Fruit fly (Drosophila melanogaster) whole organism, embryonic: ENCODE results near the gene CG6923.

Experiments used
- Ada2b ChIP-seq: fragments of 200-800 bp; sonication (Bioruptor generic); IDR thresholded peaks from 2 replicates; pipeline ENCODE4 v1.3.6; 2022; ENCODE audit warnings: missing biosample characterization, missing genetic modification characterization
- Atf-2 ChIP-seq: fragments of 200-800 bp; sonication (Bioruptor generic); optimal IDR thresholded peaks from 2 replicates; lab custom pipeline; 2016; ENCODE audit warnings: missing biosample characterization, missing genetic modification characterization
- CG10431 ChIP-seq: fragments of 200-800 bp; sonication (Bioruptor generic); optimal IDR thresholded peaks from 3 replicates; lab custom pipeline; 2018; ENCODE audit warnings: missing biosample characterization, mild to moderate bottlenecking, missing genetic modification characterization
- CG11398 ChIP-seq: fragments of 200-800 bp; sonication (Bioruptor generic); optimal IDR thresholded peaks from 2 replicates; lab custom pipeline; 2016; ENCODE audit warnings: missing biosample characterization, missing genetic modification characterization
- CG15073 ChIP-seq: fragments of 200-800 bp; sonication (Bioruptor generic); optimal IDR thresholded peaks from 2 replicates; lab custom pipeline; 2016; ENCODE audit warnings: missing biosample characterization, missing genetic modification characterization
- CG15601 ChIP-seq: fragments of 200-800 bp; sonication (Bioruptor generic); optimal IDR thresholded peaks from 3 replicates; lab custom pipeline; 2019; ENCODE audit warnings: missing biosample characterization, mild to moderate bottlenecking, missing genetic modification characterization, moderate library complexity
- CG15696 ChIP-seq: fragments of 200-800 bp; sonication (Bioruptor generic); optimal IDR thresholded peaks from 2 replicates; lab custom pipeline; 2019; ENCODE audit warnings: missing biosample characterization, mild to moderate bottlenecking, missing genetic modification characterization, moderate library complexity
- CG1647 ChIP-seq: fragments of 200-800 bp; sonication (Bioruptor generic); optimal IDR thresholded peaks from 3 replicates; lab custom pipeline; 2016; ENCODE audit warnings: missing biosample characterization, missing genetic modification characterization
- CG16815 ChIP-seq: fragments of 200-800 bp; sonication (Bioruptor generic); optimal IDR thresholded peaks from 3 replicates; lab custom pipeline; 2017; ENCODE audit warnings: missing biosample characterization, mild to moderate bottlenecking, missing genetic modification characterization
- CG17361 ChIP-seq: fragments of 200-800 bp; sonication (Bioruptor generic); IDR thresholded peaks from 3 replicates; pipeline ENCODE4 v1.3.6; 2022; ENCODE audit warnings: missing biosample characterization, missing genetic modification characterization
- CG18476 ChIP-seq: fragments of 200-800 bp; sonication (Bioruptor generic); optimal IDR thresholded peaks from 2 replicates; lab custom pipeline; 2016; ENCODE audit warnings: missing biosample characterization, mild to moderate bottlenecking, missing genetic modification characterization
- CG2202 ChIP-seq: fragments of 200-800 bp; sonication (Bioruptor generic); optimal IDR thresholded peaks from 2 replicates; lab custom pipeline; 2018; ENCODE audit warnings: missing biosample characterization, mild to moderate bottlenecking, missing genetic modification characterization
- CG3065 ChIP-seq: fragments of 200-800 bp; sonication (Bioruptor generic); optimal IDR thresholded peaks from 2 replicates; lab custom pipeline; 2016; ENCODE audit warnings: missing biosample characterization, missing genetic modification characterization
- CG32532 ChIP-seq: fragments of 200-800 bp; sonication (Bioruptor generic); IDR thresholded peaks from 2 replicates; pipeline ENCODE4 v1.3.6; 2022; ENCODE audit warnings: missing biosample characterization, missing genetic modification characterization
- CG3838 ChIP-seq: fragments of 200-800 bp; sonication (Bioruptor generic); optimal IDR thresholded peaks from 3 replicates; lab custom pipeline; 2016; ENCODE audit warnings: missing biosample characterization, missing genetic modification characterization
- CG42726 ChIP-seq: fragments of 200-800 bp; sonication (Bioruptor generic); IDR thresholded peaks from 2 replicates; pipeline ENCODE4 v1.3.6; 2022; ENCODE audit warnings: missing biosample characterization, missing genetic modification characterization; ENCODE audit not compliant: partially characterized antibody
- CG4328 ChIP-seq: fragments of 200-800 bp; sonication (Bioruptor generic); optimal IDR thresholded peaks from 3 replicates; lab custom pipeline; 2017; ENCODE audit warnings: missing biosample characterization, missing genetic modification reagents, missing genetic modification characterization
- CG4424 ChIP-seq: fragments of 200-800 bp; sonication (Bioruptor generic); optimal IDR thresholded peaks from 3 replicates; lab custom pipeline; 2016; ENCODE audit warnings: missing biosample characterization, missing genetic modification characterization
- CG8290 ChIP-seq, 3 experiments: fragments of 200-800 bp; sonication (Bioruptor generic); optimal IDR thresholded peaks; 2 replicates each; lab custom pipeline; 2016 to 2019; ENCODE audit warnings: missing biosample characterization in 3 of 3, missing genetic modification characterization in 3 of 3, mild to moderate bottlenecking in 2 of 3, moderate library complexity in 1 of 3
- CG8765 ChIP-seq: fragments of 200-800 bp; sonication (Bioruptor generic); IDR thresholded peaks from 2 replicates; pipeline ENCODE4 v1.3.6; 2022; ENCODE audit warnings: missing biosample characterization, missing genetic modification characterization
- CG8924 ChIP-seq: fragments of 200-800 bp; optimal IDR thresholded peaks from 3 replicates; lab custom pipeline; 2019; ENCODE audit warnings: missing biosample characterization, mild to moderate bottlenecking, missing genetic modification characterization, moderate library complexity
- CG9817 ChIP-seq: fragments of 200-800 bp; sonication (Bioruptor generic); optimal IDR thresholded peaks from 2 replicates; lab custom pipeline; 2018; ENCODE audit warnings: missing biosample characterization, mild to moderate bottlenecking, missing genetic modification characterization, moderate library complexity
- Doc2 ChIP-seq: fragments of 200-800 bp; sonication (Bioruptor generic); IDR thresholded peaks from 2 replicates; pipeline ENCODE4 v1.3.6; 2022; ENCODE audit warnings: missing biosample characterization, missing genetic modification characterization
- ERR ChIP-seq: fragments of 200-800 bp; sonication (Bioruptor generic); optimal IDR thresholded peaks from 2 replicates; lab custom pipeline; 2016; ENCODE audit warnings: missing biosample characterization, missing genetic modification characterization
- HLH54F ChIP-seq: fragments of 200-800 bp; sonication (Bioruptor generic); optimal IDR thresholded peaks from 3 replicates; lab custom pipeline; 2016; ENCODE audit warnings: missing biosample characterization, missing genetic modification characterization
- Hr51 ChIP-seq, 2 experiments: fragments of 200-800 bp; sonication (Bioruptor generic); optimal IDR thresholded peaks; 2 replicates in 1 of 2; 3 replicates in 1 of 2; lab custom pipeline; 2016 to 2018; ENCODE audit warnings: missing biosample characterization in 2 of 2, missing genetic modification characterization in 2 of 2, mild to moderate bottlenecking in 1 of 2, moderate library complexity in 1 of 2
- Hsf ChIP-seq: fragments of 200-800 bp; sonication (Bioruptor generic); optimal IDR thresholded peaks from 3 replicates; lab custom pipeline; 2016; ENCODE audit warnings: missing biosample characterization, missing genetic modification characterization
- Neu2 ChIP-seq: fragments of 200-800 bp; sonication (Bioruptor generic); optimal IDR thresholded peaks from 3 replicates; lab custom pipeline; 2016; ENCODE audit warnings: missing biosample characterization, missing genetic modification characterization, borderline replicate concordance
- Oli ChIP-seq: fragments of 200-800 bp; sonication (Bioruptor generic); optimal IDR thresholded peaks from 2 replicates; lab custom pipeline; 2018; ENCODE audit warnings: missing biosample characterization, mild to moderate bottlenecking, missing genetic modification characterization, moderate library complexity
- Sox100B ChIP-seq: fragments of 200-800 bp; sonication (Bioruptor generic); optimal IDR thresholded peaks from 3 replicates; lab custom pipeline; 2018; ENCODE audit warnings: missing biosample characterization, mild to moderate bottlenecking, missing genetic modification characterization
- Tbp ChIP-seq: fragments of >200 bp; optimal IDR thresholded peaks from 2 replicates; lab custom pipeline; 2018; ENCODE audit warnings: missing biosample characterization, missing genetic modification characterization
- dpn ChIP-seq, 2 experiments: fragments of 200-800 bp; sonication (Bioruptor generic); optimal IDR thresholded peaks; 3 replicates each; lab custom pipeline; 2016; ENCODE audit warnings: missing biosample characterization in 2 of 2, missing genetic modification characterization in 2 of 2
- emc ChIP-seq: fragments of 200-800 bp; sonication (Bioruptor generic); optimal IDR thresholded peaks from 2 replicates; lab custom pipeline; 2016; ENCODE audit warnings: missing biosample characterization, missing genetic modification characterization
- gfzf ChIP-seq: fragments of 200-800 bp; sonication (Bioruptor generic); optimal IDR thresholded peaks from 2 replicates; lab custom pipeline; 2016; ENCODE audit warnings: missing biosample characterization, mild to moderate bottlenecking, missing genetic modification characterization, moderate library complexity
- hb ChIP-seq: fragments of 200-800 bp; sonication (Bioruptor generic); IDR thresholded peaks from 3 replicates; pipeline ENCODE4 v1.3.6; 2022; ENCODE audit warnings: missing biosample characterization, missing genetic modification characterization; ENCODE audit not compliant: partially characterized antibody
- knrl ChIP-seq: fragments of 200-800 bp; sonication (Bioruptor generic); IDR thresholded peaks from 3 replicates; pipeline ENCODE4 v1.3.6; 2022; ENCODE audit warnings: missing biosample characterization, missing genetic modification characterization; ENCODE audit not compliant: partially characterized antibody
- lbe ChIP-seq: fragments of 200-800 bp; sonication (Bioruptor generic); optimal IDR thresholded peaks from 2 replicates; lab custom pipeline; 2016; ENCODE audit warnings: missing biosample characterization, mild to moderate bottlenecking, missing genetic modification characterization
- lov ChIP-seq, 2 experiments: fragments of 200-800 bp in 1 of 2; fragments of >200 bp in 1 of 2; sonication (Bioruptor generic) in 1 of 2; IDR thresholded peaks in 1 of 2; optimal IDR thresholded peaks in 1 of 2; 2 replicates in 1 of 2; 3 replicates in 1 of 2; pipeline versions ENCODE4 v1.3.6 to Lab custom; 2017 to 2022; ENCODE audit warnings: missing biosample characterization in 1 of 2, missing genetic modification characterization in 1 of 2
- odd ChIP-seq: fragments of 200-800 bp; sonication (Bioruptor generic); optimal IDR thresholded peaks from 2 replicates; lab custom pipeline; 2017; ENCODE audit warnings: missing biosample characterization, mild to moderate bottlenecking, missing genetic modification characterization
- ro ChIP-seq: fragments of 200-800 bp; sonication (Bioruptor generic); IDR thresholded peaks from 2 replicates; pipeline ENCODE4 v1.3.6; 2022; ENCODE audit warnings: missing biosample characterization, missing genetic modification characterization
- run ChIP-seq: fragments of 200-800 bp; sonication (Bioruptor generic); optimal IDR thresholded peaks from 3 replicates; lab custom pipeline; 2018; ENCODE audit warnings: missing biosample characterization, mild to moderate bottlenecking, missing genetic modification characterization
- sim ChIP-seq: fragments of 200-800 bp; sonication (Bioruptor generic); IDR thresholded peaks from 2 replicates; pipeline ENCODE4 v1.3.6; 2022; ENCODE audit warnings: missing biosample characterization, missing genetic modification characterization
- stwl ChIP-seq: fragments of 200-800 bp; sonication (Bioruptor generic); optimal IDR thresholded peaks from 3 replicates; lab custom pipeline; 2018; ENCODE audit warnings: missing biosample characterization, mild to moderate bottlenecking, missing genetic modification characterization, moderate library complexity
- tio ChIP-seq: fragments of 200-800 bp; sonication (Bioruptor generic); optimal IDR thresholded peaks from 2 replicates; lab custom pipeline; 2017; ENCODE audit warnings: missing biosample characterization, missing genetic modification characterization, inconsistent platforms
- toy ChIP-seq: fragments of 200-800 bp; sonication (Bioruptor generic); IDR thresholded peaks from 2 replicates; pipeline ENCODE4 v1.3.6; 2022; ENCODE audit warnings: missing biosample characterization, missing genetic modification characterization
- vfl ChIP-seq: fragments of 200-800 bp; sonication (Bioruptor generic); optimal IDR thresholded peaks from 2 replicates; lab custom pipeline; 2016; ENCODE audit warnings: missing biosample characterization, missing genetic modification characterization
- zfh1 ChIP-seq: fragments of 200-800 bp; sonication (Bioruptor generic); IDR thresholded peaks from 3 replicates; pipeline ENCODE4 v1.3.6; 2022; ENCODE audit warnings: missing biosample characterization, missing genetic modification characterization
- zfh2 ChIP-seq: fragments of 200-800 bp; sonication (Bioruptor generic); optimal IDR thresholded peaks from 2 replicates; lab custom pipeline; 2016; ENCODE audit warnings: missing biosample characterization, missing genetic modification characterization

CG6923 gene

dm6 chr3R:11779357-11780018 is 29.7 kb upstream of the CG6923 start (continued):
- TF ChIP-seq lbe (GFP tag; lab: Kevin White, UChicago): peak; percentile 79
- TF ChIP-seq emc (GFP tag; lab: Kevin White, UChicago): no peak
- TF ChIP-seq hb (GFP tag; lab: Robert Waterston, UW): no peak
- peak; percentile 19 to 66 for TF ChIP-seq dpn (GFP tag; optimal IDR thresholded peaks at IDR 0.05; lab: Kevin White, UChicago)
- TF ChIP-seq Tbp: no peak
- TF ChIP-seq CG42726: no peak
- peak; percentile 5 for TF ChIP-seq CG9817 (tag; lab: Kevin White, UChicago)
- TF ChIP-seq CG17361 (GFP tag; lab: Robert Waterston, UW): peak; percentile 50; the same call in 1 of the 3 replicates
- TF ChIP-seq CG15601: peak; percentile 87
- no peak for TF ChIP-seq ro (GFP tag; lab: Robert Waterston, UW)
- peak; percentile 87 for TF ChIP-seq CG8924 (tag; lab: Kevin White, UChicago)
- peak; percentile 78 for TF ChIP-seq CG16815
- no peak for TF ChIP-seq zfh2 (GFP tag; lab: Kevin White, UChicago)
- TF ChIP-seq run (tag; lab: Kevin White, UChicago): peak; percentile 46
- no peak for TF ChIP-seq gfzf (GFP tag; lab: Kevin White, UChicago)
- TF ChIP-seq toy: no peak
- no peak for TF ChIP-seq Doc2 (GFP tag; lab: Robert Waterston, UW)
- peak; percentile 86 for TF ChIP-seq CG8290 (GFP tag; optimal IDR thresholded peaks at IDR 0.05; lab: Kevin White, UChicago)
- peak in 1 of 2 experiments; percentile 22 for TF ChIP-seq CG8290 (tag; optimal IDR thresholded peaks at IDR 0.05; lab: Kevin White, UChicago)
- peak; percentile 80 for TF ChIP-seq CG4424
- TF ChIP-seq CG3838 (GFP tag; lab: Kevin White, UChicago): peak; percentile 59
- TF ChIP-seq tio (GFP tag; lab: Kevin White, UChicago): peak; percentile 79
- peak; percentile 32; the same call in 1 of the 2 replicates for TF ChIP-seq CG8765
- TF ChIP-seq Hsf (GFP tag; lab: Kevin White, UChicago): peak; percentile 68
- TF ChIP-seq lov (optimal IDR thresholded peaks at IDR 0.05; lab: Kevin White, UChicago): no peak
- no peak; the same call in 1 of the 3 replicates for TF ChIP-seq lov (GFP tag; IDR thresholded peaks at IDR 0.05; lab: Robert Waterston, UW)
- TF ChIP-seq Oli (tag; lab: Kevin White, UChicago): peak; percentile 88
- peak; percentile 40 for TF ChIP-seq CG11398
- TF ChIP-seq Atf-2 (GFP tag; lab: Kevin White, UChicago): peak; percentile 62
- TF ChIP-seq Hr51 (GFP tag; optimal IDR thresholded peaks at IDR 0.05; lab: Kevin White, UChicago): peak in 1 of 2 experiments; percentile 57
- peak; percentile 76 for TF ChIP-seq Sox100B (GFP tag; lab: Kevin White, UChicago)
- no peak for TF ChIP-seq vfl (GFP tag; lab: Kevin White, UChicago)
- TF ChIP-seq Ada2b (GFP tag; lab: Robert Waterston, UW): no peak
- TF ChIP-seq CG3065: peak; percentile 68
- TF ChIP-seq CG10431 (GFP tag; lab: Kevin White, UChicago): peak; percentile 63
- peak; percentile 86 for TF ChIP-seq CG15696
- TF ChIP-seq CG15073 (GFP tag; lab: Kevin White, UChicago): peak; percentile 43
- no peak for TF ChIP-seq ERR (GFP tag; lab: Kevin White, UChicago)
- TF ChIP-seq odd (GFP tag; lab: Kevin White, UChicago): peak; percentile 63
- TF ChIP-seq zfh1 (GFP tag; lab: Robert Waterston, UW): peak; percentile 76
- TF ChIP-seq CG4328 (GFP tag; lab: Kevin White, UChicago): no peak
- peak; percentile 23 for TF ChIP-seq stwl (tag; lab: Kevin White, UChicago)
- 0 out of 2 replicates have a peak, but pooled peaks have one; percentile 31 for TF ChIP-seq sim (GFP tag; lab: Robert Waterston, UW)
- no peak for TF ChIP-seq Neu2 (GFP tag; lab: Kevin White, UChicago)
- TF ChIP-seq CG1647 (GFP tag; lab: Kevin White, UChicago): peak; percentile 46
- peak; percentile 82 for TF ChIP-seq CG2202 (tag; lab: Kevin White, UChicago)
- no peak for TF ChIP-seq CG32532
- TF ChIP-seq HLH54F (GFP tag; lab: Kevin White, UChicago): no peak
- TF ChIP-seq knrl (GFP tag; lab: Robert Waterston, UW): no peak
- TF ChIP-seq CG18476 (GFP tag; lab: Kevin White, UChicago): peak; percentile 78
